Fruit fly (Drosophila melanogaster) Kc167 (cell line): ENCODE results near the gene Tm2.

Experiments
- Sin3A ChIP-seq: fragments of >200 bp; optimal IDR thresholded peaks from 2 replicates; lab custom pipeline; 2018; ENCODE audit warnings: missing external identifiers
- h ChIP-seq: fragments of >200 bp; optimal IDR thresholded peaks from 3 replicates; lab custom pipeline; 2018; ENCODE audit warnings: missing external identifiers
- psq ChIP-seq: fragments of >200 bp; optimal IDR thresholded peaks from 2 replicates; lab custom pipeline; 2017; ENCODE audit warnings: missing external identifiers

- TF ChIP-seq Sin3A (lab: Kevin White, UChicago) (no peak), h (lab: Kevin White, UChicago) (no peak), psq (lab: Kevin White, UChicago) (no peak)
These were observed 17.6 kb upstream of the Tm2 start for dm6 chr3R:15292241-15293004.
